Worm (Caenorhabditis elegans): ENCODE measurements around the gene tag-30.

tag-30 gene

DNA sequence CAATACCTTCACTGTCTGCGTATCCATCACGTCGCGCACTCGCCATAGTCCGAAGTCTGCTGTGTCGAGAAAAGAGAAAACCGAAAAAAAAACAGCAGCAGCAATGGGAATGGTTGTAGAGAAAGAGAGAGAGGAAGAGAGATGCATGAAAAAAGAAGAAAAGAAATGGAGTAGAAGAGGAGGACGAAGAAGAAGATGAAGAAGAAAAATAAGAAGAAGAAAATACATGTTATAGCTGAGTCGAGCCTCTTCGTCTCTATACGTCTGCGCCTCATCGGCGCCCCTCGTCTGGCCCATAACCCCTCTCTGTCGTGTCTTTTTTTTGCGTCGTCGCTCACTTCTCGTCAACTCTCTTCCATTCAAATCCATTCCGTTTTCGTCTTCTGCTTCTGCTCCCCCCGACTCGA is 45.2 kb downstream of the tag-30 start (continued):
- TF ChIP-seq nhr-25 (tag; optimal IDR thresholded peaks at IDR 0.05): peak; percentile 64

DNA sequence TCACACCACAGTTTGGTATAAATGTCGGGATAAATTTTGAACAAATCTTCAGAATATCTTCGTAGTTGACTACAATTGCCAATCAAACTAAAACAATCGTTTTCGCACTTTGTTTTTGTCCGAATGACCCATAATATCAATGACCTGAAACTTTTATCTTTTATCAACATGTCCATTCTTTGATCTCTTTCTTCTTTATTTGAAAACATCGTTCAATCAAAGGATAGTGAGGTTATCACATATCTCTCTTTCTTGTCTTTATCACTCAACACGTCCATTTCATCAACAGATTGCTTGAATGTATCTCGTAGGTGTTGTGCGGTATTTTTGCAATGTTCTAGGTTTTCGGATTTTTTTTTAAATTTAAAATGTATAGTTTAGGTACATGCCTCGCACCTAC is 45.9 kb downstream of the tag-30 start:
- TF ChIP-seq ZK546.5 (tag; optimal IDR thresholded peaks at IDR 0.05) (no peak), sma-3 (GFP tag; optimal IDR thresholded peaks at IDR 0.05) (no peak), fos-1 (tag; optimal IDR thresholded peaks at IDR 0.05) (peak; percentile 22), mbf-1 (tag; optimal IDR thresholded peaks at IDR 0.05) (no peak), blmp-1 (tag; optimal IDR thresholded peaks at IDR 0.05; ENCODE audit: insufficient read depth) (peak; percentile 17), lin-13 (GFP tag; optimal IDR thresholded peaks at IDR 0.05) (no peak), lsy-2 (tag; optimal IDR thresholded peaks at IDR 0.05) (peak in 1 of 2 experiments; percentile 1), unc-62 (GFP tag; optimal IDR thresholded peaks at IDR 0.05) (no peak), sma-9 (GFP tag; optimal IDR thresholded peaks at IDR 0.05) (peak; percentile 81), sma-9 (tag; optimal IDR thresholded peaks at IDR 0.05) (no peak), crh-2 (tag; optimal IDR thresholded peaks at IDR 0.05) (peak; percentile 21), nhr-21 (tag; optimal IDR thresholded peaks at IDR 0.05) (peak; percentile 39), ztf-11 (tag; optimal IDR thresholded peaks at IDR 0.05) (no peak)

DNA sequence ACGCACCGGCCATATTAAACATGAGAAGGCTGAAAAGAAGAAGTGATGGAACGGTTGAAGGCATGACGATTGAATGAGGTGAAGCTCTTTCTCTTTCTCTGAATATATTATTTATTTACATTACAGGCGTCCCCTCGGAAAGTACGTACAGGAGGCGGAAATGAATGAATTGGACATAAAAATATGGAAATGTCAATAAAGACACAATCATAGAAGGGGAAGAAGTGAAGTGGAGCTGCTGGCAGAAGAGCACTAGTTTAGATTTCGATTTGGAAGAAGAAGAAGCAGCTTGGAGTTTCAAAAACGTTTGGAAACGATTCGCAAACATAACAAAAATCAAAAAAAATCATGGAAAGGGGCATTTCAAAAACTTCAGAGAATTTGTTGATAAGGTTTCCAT is 50.9 kb downstream of the tag-30 start, which contains the start of gene H01G02.1:
Gene H01G02.1 (minus strand): TSS at position 101 of the 400 bp plus-strand sequence.
- TF ChIP-seq nhr-12 (tag; optimal IDR thresholded peaks at IDR 0.05): no peak
- TF ChIP-seq sma-9 (GFP tag; optimal IDR thresholded peaks at IDR 0.05): no peak
- TF ChIP-seq sma-9 (tag; optimal IDR thresholded peaks at IDR 0.05): no peak
- TF ChIP-seq nhr-25 (tag; optimal IDR thresholded peaks at IDR 0.05): no peak
- TF ChIP-seq zag-1 (tag; optimal IDR thresholded peaks at IDR 0.05): no peak
- no peak for TF ChIP-seq ztf-1 (GFP tag; conservative IDR thresholded peaks at IDR 0.05)
- no peak for TF ChIP-seq R02D3.7 (tag; optimal IDR thresholded peaks at IDR 0.05)
- no peak for TF ChIP-seq Y55F3AM.14 (GFP tag; optimal IDR thresholded peaks at IDR 0.05)
- TF ChIP-seq ceh-16 (tag; optimal IDR thresholded peaks at IDR 0.05): no peak
- no peak for TF ChIP-seq lin-13 (GFP tag; optimal IDR thresholded peaks at IDR 0.05)
- no peak for TF ChIP-seq mbf-1 (tag; optimal IDR thresholded peaks at IDR 0.05)

DNA sequence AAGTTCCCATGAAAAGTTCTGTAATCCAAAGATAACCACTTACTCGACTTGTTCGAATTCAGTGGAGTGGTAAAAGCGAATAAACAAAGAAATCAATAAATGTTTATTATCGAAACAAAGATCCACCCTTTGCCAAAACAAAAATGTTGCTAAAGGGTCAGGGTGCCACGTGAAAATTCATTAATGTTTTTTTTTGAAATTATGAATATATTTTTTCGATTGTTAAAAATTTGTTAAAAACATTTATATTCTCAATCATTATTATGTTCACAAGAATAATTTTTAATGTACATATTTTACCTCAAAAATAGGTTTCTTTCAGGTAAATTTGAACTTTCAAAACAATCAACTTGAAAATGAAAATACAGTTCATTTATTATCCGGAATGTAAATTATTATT is 51.9 kb downstream of the tag-30 start, which contains the start of gene H01G02.4:
Gene H01G02.4 (minus strand): TSS at position 101 of the 400 bp plus-strand sequence.
- no peak for TF ChIP-seq unc-62 (GFP tag; optimal IDR thresholded peaks at IDR 0.05)

DNA sequence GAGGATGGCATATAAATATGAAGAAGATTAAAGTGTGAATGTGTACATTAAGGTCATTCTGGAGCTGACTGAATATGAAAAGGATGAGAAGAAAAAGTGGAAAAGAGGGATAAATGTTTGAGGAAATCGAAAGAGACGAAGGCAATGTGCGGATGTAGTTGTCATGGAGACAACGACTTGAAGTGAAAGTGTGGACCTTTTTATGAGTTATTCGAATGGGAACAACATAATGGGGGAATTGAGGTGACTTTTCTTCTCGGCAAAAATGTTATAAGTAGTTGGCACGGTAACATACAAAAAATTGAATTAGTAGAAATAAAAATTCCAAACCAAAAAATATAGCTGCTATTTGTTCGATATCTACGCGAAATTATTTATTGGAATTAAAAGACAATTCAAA is 53.9 kb downstream of the tag-30 start, which contains the start of gene dyf-18:
Gene dyf-18 (minus strand): TSS at position 101 of the 400 bp plus-strand sequence.
- TF ChIP-seq unc-39 (tag; optimal IDR thresholded peaks at IDR 0.05) (no peak), nhr-77 (tag; optimal IDR thresholded peaks at IDR 0.05) (no peak), crh-2 (tag; optimal IDR thresholded peaks at IDR 0.05) (no peak), lin-39 (tag; optimal IDR thresholded peaks at IDR 0.05) (no peak), elt-1 (tag; optimal IDR thresholded peaks at IDR 0.05) (no peak)
